Fruit fly (Drosophila melanogaster): ENCODE data around the gene pigeon.

pigeon gene

DNA sequence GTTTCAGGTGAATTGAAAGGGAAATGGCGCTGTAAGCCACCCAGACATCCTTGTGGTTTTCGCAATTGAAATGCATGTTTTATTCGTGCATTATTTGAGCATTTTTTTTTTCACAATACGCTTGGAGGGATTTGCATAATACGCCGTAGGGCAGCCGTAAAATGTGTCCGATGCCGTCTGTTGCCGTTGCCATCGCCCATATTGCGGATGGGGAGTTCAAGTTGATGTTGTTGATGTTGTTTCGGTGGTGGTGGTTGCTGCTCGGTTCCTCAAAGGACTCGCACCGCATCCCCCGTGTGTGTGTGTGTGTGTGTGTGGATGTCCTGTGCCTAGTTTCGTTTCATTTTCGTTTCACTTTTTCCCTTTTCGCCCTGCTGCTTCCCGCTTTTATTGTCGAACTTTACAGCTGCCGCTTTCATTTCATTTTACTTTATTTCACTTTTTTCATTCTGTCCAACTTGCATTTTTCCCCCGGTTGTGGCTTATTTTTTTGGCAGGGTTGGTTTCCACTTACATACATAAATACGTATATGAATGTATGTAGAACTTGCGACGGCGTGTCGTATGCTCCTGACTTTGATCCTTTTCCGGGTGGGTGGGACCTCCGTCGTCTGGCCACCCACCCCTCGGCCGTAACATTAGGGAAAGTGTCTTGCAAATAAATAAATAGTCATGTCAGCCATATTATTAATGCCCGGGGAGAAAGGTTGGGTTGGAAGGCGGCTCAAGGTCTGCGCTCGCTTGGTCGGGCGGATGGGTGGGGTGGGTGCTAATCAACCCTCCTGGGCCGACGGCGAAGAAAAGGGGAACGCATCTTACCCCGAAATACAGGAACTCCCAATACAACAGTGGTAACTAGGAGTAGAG lies 48.1 kb upstream of the pigeon start (continued):
- no peak for TF ChIP-seq Nf-YC (tag; optimal IDR thresholded peaks at IDR 0.05)
- peak; percentile 98 for TF ChIP-seq pros (GFP tag; optimal IDR thresholded peaks at IDR 0.05)
- no peak for TF ChIP-seq nau (GFP tag; optimal IDR thresholded peaks at IDR 0.05)
- TF ChIP-seq CG2129 (GFP tag; IDR thresholded peaks at IDR 0.05; ENCODE audit: partially characterized antibody), result no peak
- no peak for TF ChIP-seq CG17385 (GFP tag; optimal IDR thresholded peaks at IDR 0.05)
- TF ChIP-seq nerfin-1 (tag; optimal IDR thresholded peaks at IDR 0.05), result peak; percentile 16
- TF ChIP-seq Fer1 (GFP tag; optimal IDR thresholded peaks at IDR 0.05), result no peak
- 0 out of 3 replicates have a peak, but pooled peaks have one; percentile 17 for TF ChIP-seq zen2 (GFP tag; IDR thresholded peaks at IDR 0.05; ENCODE audit: partially characterized antibody)
- no peak for TF ChIP-seq Bgb (GFP tag; IDR thresholded peaks at IDR 0.05; ENCODE audit: partially characterized antibody)
- no peak for TF ChIP-seq E2f1 (GFP tag; IDR thresholded peaks at IDR 0.05)
- no peak for TF ChIP-seq Asciz (GFP tag; optimal IDR thresholded peaks at IDR 0.05)
- TF ChIP-seq Dref (GFP tag; IDR thresholded peaks at IDR 0.05), result no peak
- no peak for TF ChIP-seq ara (GFP tag; IDR thresholded peaks at IDR 0.05)
- no peak for TF ChIP-seq CG3163 (GFP tag; optimal IDR thresholded peaks at IDR 0.05)
- peak; percentile 61 for TF ChIP-seq sqz (GFP tag; optimal IDR thresholded peaks at IDR 0.05)
- no peak for TF ChIP-seq E2f2 (GFP tag; IDR thresholded peaks at IDR 0.05)
- peak; percentile 87 for TF ChIP-seq abd-A (tag; optimal IDR thresholded peaks at IDR 0.05)
- no peak for TF ChIP-seq bowl (GFP tag; IDR thresholded peaks at IDR 0.05)
- no peak for TF ChIP-seq Mrtf (GFP tag; IDR thresholded peaks at IDR 0.05)
- no peak for TF ChIP-seq CG5245 (GFP tag; optimal IDR thresholded peaks at IDR 0.05)
- TF ChIP-seq yki (optimal IDR thresholded peaks at IDR 0.05), result no peak
- TF ChIP-seq CG31388 (GFP tag; optimal IDR thresholded peaks at IDR 0.05), result no peak
- peak; percentile 20 for TF ChIP-seq nom (GFP tag; optimal IDR thresholded peaks at IDR 0.05)
- no peak for TF ChIP-seq Rfx (GFP tag; IDR thresholded peaks at IDR 0.05)
- no peak for TF ChIP-seq aop (GFP tag; IDR thresholded peaks at IDR 0.05)
- TF ChIP-seq pfk (GFP tag; optimal IDR thresholded peaks at IDR 0.05), result peak; percentile 91
- no peak for TF ChIP-seq pho (GFP tag; optimal IDR thresholded peaks at IDR 0.05)
- no peak for TF ChIP-seq tll (GFP tag; optimal IDR thresholded peaks at IDR 0.05)
- 0 out of 3 replicates have a peak, but pooled peaks have one; percentile 28 for TF ChIP-seq CG2199 (GFP tag; IDR thresholded peaks at IDR 0.05)
- TF ChIP-seq lilli (GFP tag; optimal IDR thresholded peaks at IDR 0.05), result no peak
- no peak for TF ChIP-seq Hr51 (GFP tag; optimal IDR thresholded peaks at IDR 0.05)
- TF ChIP-seq nmo (GFP tag; optimal IDR thresholded peaks at IDR 0.05), result no peak
- no peak for TF ChIP-seq CG32772 (GFP tag; IDR thresholded peaks at IDR 0.05)
- no peak for TF ChIP-seq pum (GFP tag; optimal IDR thresholded peaks at IDR 0.05)
- TF ChIP-seq Atf-2 (GFP tag; optimal IDR thresholded peaks at IDR 0.05), result no peak
- TF ChIP-seq H15 (GFP tag; IDR thresholded peaks at IDR 0.05), result no peak
- TF ChIP-seq ken (GFP tag; IDR thresholded peaks at IDR 0.05), result no peak
- no peak for TF ChIP-seq row (GFP tag; IDR thresholded peaks at IDR 0.05)
- peak; percentile 40 for TF ChIP-seq cg (GFP tag; optimal IDR thresholded peaks at IDR 0.05)
- no peak for TF ChIP-seq CG3838 (GFP tag; optimal IDR thresholded peaks at IDR 0.05)
